Worm (Caenorhabditis elegans): ENCODE data around the gene acds-10.

The acds-10 gene

DNA sequence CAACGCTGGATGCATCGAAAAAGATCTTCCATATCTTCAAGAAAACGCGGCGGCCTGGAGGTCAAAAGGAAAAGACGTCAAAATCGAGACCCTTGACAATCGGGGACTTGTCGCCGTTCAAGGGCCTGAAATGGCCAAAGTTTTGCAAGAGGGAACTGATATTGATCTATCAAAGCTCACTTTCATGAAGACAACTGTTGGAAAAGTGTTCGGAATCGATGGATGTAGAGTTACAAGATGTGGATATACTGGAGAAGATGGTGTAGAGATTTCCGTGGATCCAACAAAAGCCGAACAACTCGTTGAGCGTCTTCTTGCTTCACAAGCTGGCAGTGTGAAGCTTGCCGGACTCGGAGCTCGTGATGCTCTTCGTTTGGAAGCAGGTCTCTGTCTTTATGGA lies 34.1 kb upstream of the acds-10 start:
- TF ChIP-seq flt-1 (GFP tag; IDR thresholded peaks at IDR 0.05) (no peak), aly-1 (tag; optimal IDR thresholded peaks at IDR 0.05) (no peak), sea-1 (GFP tag; conservative IDR thresholded peaks at IDR 0.05) (no peak), hmbx-1 (tag; optimal IDR thresholded peaks at IDR 0.05) (no peak), tra-4 (tag; optimal IDR thresholded peaks at IDR 0.05) (no peak), B0310.2 (tag; optimal IDR thresholded peaks at IDR 0.05) (no peak), ceh-36 (tag; optimal IDR thresholded peaks at IDR 0.05) (no peak)

DNA sequence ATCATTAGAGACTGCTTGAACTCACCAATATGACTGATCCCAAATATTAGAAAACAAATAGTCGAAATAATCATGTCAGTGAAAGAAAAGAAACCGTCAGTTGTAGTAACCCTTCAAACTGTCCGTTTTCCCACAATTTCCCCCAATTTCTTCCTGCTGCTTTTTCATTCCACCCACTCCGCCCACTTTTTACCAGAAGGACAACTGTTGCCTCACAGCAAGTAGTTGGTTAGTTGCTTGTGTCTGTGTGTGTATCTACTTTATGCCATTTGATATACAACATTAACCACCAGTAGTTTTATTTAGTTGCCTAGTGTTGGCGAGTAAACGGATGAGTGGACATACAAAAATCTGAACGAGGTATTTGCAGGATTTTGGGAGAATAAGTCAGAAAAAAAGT lies 31.1 kb upstream of the acds-10 start, which contains the start of gene K09H11.9:
Gene K09H11.9, minus strand, starts transcription at position 101 of the 400 bp plus-strand sequence.
- TF ChIP-seq F13C5.2 (tag; optimal IDR thresholded peaks at IDR 0.05), result no peak
- no peak for TF ChIP-seq tbx-11 (GFP tag; IDR thresholded peaks at IDR 0.05)
- no peak for TF ChIP-seq pes-1 (GFP tag; IDR thresholded peaks at IDR 0.05)
- TF ChIP-seq hmg-4 (GFP tag; optimal IDR thresholded peaks at IDR 0.05), result no peak
- TF ChIP-seq hmbx-1 (tag; optimal IDR thresholded peaks at IDR 0.05), result no peak
- no peak for TF ChIP-seq flt-1 (GFP tag; IDR thresholded peaks at IDR 0.05)
- TF ChIP-seq B0310.2 (tag; optimal IDR thresholded peaks at IDR 0.05), result no peak
- no peak for TF ChIP-seq tra-4 (tag; optimal IDR thresholded peaks at IDR 0.05)
- TF ChIP-seq scrt-1 (GFP tag; IDR thresholded peaks at IDR 0.05), result no peak
- TF ChIP-seq ceh-13 (GFP tag; optimal IDR thresholded peaks at IDR 0.05), result no peak
- TF ChIP-seq aly-1 (tag; optimal IDR thresholded peaks at IDR 0.05), result no peak
- no peak for TF ChIP-seq ama-1 (optimal IDR thresholded peaks at IDR 0.05)
- no peak for TF ChIP-seq ceh-36 (tag; optimal IDR thresholded peaks at IDR 0.05)
- no peak for TF ChIP-seq sea-1 (GFP tag; conservative IDR thresholded peaks at IDR 0.05)
- no peak for TF ChIP-seq ets-7 (tag; optimal IDR thresholded peaks at IDR 0.05)
- TF ChIP-seq tbx-37 (GFP tag; conservative IDR thresholded peaks at IDR 0.05), result no peak

DNA sequence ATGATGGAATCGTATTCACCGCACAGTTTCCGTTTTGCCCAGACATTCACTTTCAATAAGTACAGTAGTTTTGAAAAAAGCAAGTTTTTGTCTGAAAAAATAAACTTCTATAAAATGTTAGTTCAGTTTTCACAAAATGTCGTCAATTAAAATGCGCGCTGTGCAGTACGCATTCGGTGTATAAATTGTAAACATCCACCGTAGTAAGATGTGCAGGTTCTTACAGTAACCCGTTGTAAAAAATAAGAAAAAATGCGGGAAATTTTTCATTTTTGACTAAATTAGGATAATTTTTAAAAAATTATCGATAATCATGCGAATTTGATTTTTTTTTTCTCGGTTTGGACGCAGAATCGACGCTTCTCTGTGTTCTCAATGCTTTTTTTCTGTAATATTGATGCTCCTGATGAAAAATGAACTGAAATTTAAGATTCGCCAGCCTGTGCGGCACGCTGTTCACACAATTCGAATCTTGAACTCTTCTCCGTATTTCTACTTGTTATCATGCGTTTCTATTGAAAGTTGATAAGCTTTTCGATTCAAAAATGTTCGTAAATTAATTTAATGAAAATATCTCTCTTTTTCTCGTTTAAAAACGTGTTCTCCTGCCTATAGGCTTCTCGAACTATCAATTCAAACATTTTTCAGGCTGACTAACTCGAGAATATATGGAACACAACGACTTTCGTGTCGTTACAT lies 30.2 kb upstream of the acds-10 start, which contains the start of gene rga-3:
Gene rga-3, plus strand, starts transcription at position 649 of the 699 bp plus-strand sequence.
- TF ChIP-seq ceh-13 (GFP tag; optimal IDR thresholded peaks at IDR 0.05) (no peak), tbx-37 (GFP tag; conservative IDR thresholded peaks at IDR 0.05) (no peak), hmbx-1 (tag; optimal IDR thresholded peaks at IDR 0.05) (no peak), ama-1 (optimal IDR thresholded peaks at IDR 0.05) (no peak), F13C5.2 (tag; optimal IDR thresholded peaks at IDR 0.05) (no peak), tra-4 (tag; optimal IDR thresholded peaks at IDR 0.05) (no peak), hmg-4 (GFP tag; optimal IDR thresholded peaks at IDR 0.05) (no peak), flt-1 (GFP tag; IDR thresholded peaks at IDR 0.05) (no peak), hnd-1 (tag; optimal IDR thresholded peaks at IDR 0.05) (no peak), ets-7 (tag; optimal IDR thresholded peaks at IDR 0.05) (no peak), B0310.2 (tag; optimal IDR thresholded peaks at IDR 0.05) (no peak), pes-1 (GFP tag; IDR thresholded peaks at IDR 0.05) (no peak), tbx-11 (GFP tag; IDR thresholded peaks at IDR 0.05) (no peak), scrt-1 (GFP tag; IDR thresholded peaks at IDR 0.05) (no peak), sea-1 (GFP tag; conservative IDR thresholded peaks at IDR 0.05) (no peak), aly-1 (tag; optimal IDR thresholded peaks at IDR 0.05) (no peak), ceh-36 (tag; optimal IDR thresholded peaks at IDR 0.05) (no peak)

DNA sequence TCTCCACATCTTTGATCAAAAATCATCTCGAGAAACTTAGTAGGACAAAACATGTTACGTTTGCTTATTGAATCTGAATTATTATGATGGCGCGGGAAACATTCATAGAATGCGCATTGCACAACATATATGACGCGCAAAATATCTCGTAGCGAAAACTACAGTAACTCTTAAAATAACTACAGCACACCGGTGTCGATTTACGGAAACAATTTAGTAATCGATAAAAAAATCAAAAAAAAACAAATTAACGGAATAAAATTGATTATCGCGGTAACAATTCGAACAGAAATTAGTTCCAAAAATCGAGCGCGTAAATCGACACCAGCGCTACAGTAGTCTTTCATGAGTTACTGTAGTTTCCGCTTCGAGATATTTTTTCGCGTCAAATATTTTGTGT lies 25.5 kb upstream of the acds-10 start:
- TF ChIP-seq hmbx-1 (tag; optimal IDR thresholded peaks at IDR 0.05) (no peak), B0310.2 (tag; optimal IDR thresholded peaks at IDR 0.05) (no peak)

DNA sequence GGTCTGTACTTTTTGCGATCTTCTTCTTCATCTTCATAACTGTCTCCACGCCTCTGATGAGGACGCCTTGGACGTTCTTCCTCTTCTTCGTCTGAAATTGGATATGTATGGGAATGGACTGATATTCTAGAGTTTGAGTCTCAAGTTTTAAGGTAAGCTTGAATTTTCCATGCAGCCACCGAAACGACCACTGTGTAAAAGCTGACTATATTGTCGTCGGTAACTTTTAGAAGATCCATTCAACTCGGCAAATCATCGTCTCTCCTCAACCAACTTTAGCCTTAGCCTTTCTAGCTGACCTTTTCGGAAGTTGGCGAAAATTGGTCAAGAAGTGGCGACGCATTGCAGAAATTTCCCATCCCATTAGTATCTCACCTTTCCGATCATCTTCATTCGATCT lies 23.2 kb upstream of the acds-10 start:
- TF ChIP-seq flt-1 (GFP tag; IDR thresholded peaks at IDR 0.05) (no peak), ceh-36 (tag; optimal IDR thresholded peaks at IDR 0.05) (no peak), B0310.2 (tag; optimal IDR thresholded peaks at IDR 0.05) (no peak), aly-1 (tag; optimal IDR thresholded peaks at IDR 0.05) (no peak), F13C5.2 (tag; optimal IDR thresholded peaks at IDR 0.05) (no peak), scrt-1 (GFP tag; IDR thresholded peaks at IDR 0.05) (no peak), tbx-37 (GFP tag; conservative IDR thresholded peaks at IDR 0.05) (no peak), hnd-1 (tag; optimal IDR thresholded peaks at IDR 0.05) (no peak), hmbx-1 (tag; optimal IDR thresholded peaks at IDR 0.05) (no peak), sea-1 (GFP tag; conservative IDR thresholded peaks at IDR 0.05) (no peak)

DNA sequence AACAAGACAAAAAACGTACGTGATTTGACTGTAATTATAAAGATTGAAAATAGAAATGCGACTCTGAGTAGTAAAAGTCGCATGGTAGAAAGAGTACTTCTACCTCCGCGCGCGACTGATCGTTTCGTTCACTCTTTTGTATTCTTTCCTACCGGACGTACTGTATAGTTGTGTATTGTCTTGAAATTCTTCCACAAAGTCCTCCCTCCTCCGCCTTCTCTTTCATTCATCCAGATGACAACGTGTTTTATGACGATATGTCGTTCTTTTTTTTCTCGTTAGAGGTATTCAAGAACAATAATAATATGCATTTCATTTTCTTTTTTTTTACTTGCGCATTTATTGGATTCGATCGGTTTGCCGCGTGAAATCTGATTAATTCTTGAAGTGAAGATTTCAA lies 21.2 kb upstream of the acds-10 start, which contains the start of gene K09H11.4:
Gene K09H11.4, minus strand, starts transcription at position 101 of the 400 bp plus-strand sequence.
- TF ChIP-seq sea-1 (GFP tag; conservative IDR thresholded peaks at IDR 0.05) (no peak), tra-4 (tag; optimal IDR thresholded peaks at IDR 0.05) (no peak), B0310.2 (tag; optimal IDR thresholded peaks at IDR 0.05) (no peak), hmbx-1 (tag; optimal IDR thresholded peaks at IDR 0.05) (no peak), ets-7 (tag; optimal IDR thresholded peaks at IDR 0.05) (no peak), ceh-13 (GFP tag; optimal IDR thresholded peaks at IDR 0.05) (no peak), hnd-1 (tag; optimal IDR thresholded peaks at IDR 0.05) (no peak), scrt-1 (GFP tag; IDR thresholded peaks at IDR 0.05) (no peak), ama-1 (optimal IDR thresholded peaks at IDR 0.05) (no peak), flt-1 (GFP tag; IDR thresholded peaks at IDR 0.05) (no peak), hmg-4 (GFP tag; optimal IDR thresholded peaks at IDR 0.05) (no peak), aly-1 (tag; optimal IDR thresholded peaks at IDR 0.05) (no peak), pes-1 (GFP tag; IDR thresholded peaks at IDR 0.05) (no peak), tbx-11 (GFP tag; IDR thresholded peaks at IDR 0.05) (no peak), F13C5.2 (tag; optimal IDR thresholded peaks at IDR 0.05) (no peak), tbx-37 (GFP tag; conservative IDR thresholded peaks at IDR 0.05) (no peak), ceh-36 (tag; optimal IDR thresholded peaks at IDR 0.05) (no peak)

DNA sequence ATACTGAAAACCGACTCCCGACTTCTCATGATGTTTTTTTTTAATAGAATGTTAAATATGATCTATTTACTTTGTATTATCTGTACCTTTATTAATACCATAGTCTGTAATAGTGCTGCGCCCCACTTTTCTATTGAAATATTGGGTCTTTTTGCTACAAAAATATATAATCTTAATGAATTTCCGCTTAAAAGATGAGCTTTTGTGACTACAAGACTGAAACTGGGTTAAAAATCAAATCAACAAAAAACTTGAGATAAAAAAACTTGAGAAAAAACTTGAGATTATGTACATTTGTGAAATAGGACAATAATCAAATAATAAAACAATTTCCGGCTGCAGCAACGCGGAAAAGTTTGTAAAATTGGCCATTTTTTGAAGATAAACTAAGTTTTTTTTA lies 16.8 kb upstream of the acds-10 start, which contains the start of gene K09H11.15:
Gene K09H11.15, minus strand, starts transcription at position 101 of the 400 bp plus-strand sequence.
- no peak for TF ChIP-seq aly-1 (tag; optimal IDR thresholded peaks at IDR 0.05)

DNA sequence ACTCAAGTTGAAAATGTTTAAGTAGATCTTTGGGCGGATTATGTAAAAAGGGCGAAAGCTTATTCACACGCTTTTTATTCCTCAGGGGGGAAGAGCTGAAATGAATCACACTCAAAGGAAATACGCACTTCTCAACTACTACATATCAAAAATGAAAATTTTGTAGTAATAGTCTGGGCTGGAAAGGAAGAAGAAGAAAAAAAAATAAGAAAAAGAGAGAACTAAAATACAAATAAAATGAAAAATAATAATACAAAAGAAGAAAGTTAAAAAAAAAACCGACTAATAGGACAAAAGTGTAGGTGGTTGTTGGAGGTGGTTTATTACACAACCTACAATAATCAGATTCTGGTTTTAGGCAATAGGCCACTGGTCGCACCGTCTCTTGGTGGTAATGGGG lies 11.6 kb upstream of the acds-10 start, which contains the start of gene K09H11.6:
Gene K09H11.6, minus strand, starts transcription at position 101 of the 400 bp plus-strand sequence.
- TF ChIP-seq B0310.2 (tag; optimal IDR thresholded peaks at IDR 0.05) (no peak), F13C5.2 (tag; optimal IDR thresholded peaks at IDR 0.05) (no peak), sea-1 (GFP tag; conservative IDR thresholded peaks at IDR 0.05) (no peak), ets-7 (tag; optimal IDR thresholded peaks at IDR 0.05) (no peak), flt-1 (GFP tag; IDR thresholded peaks at IDR 0.05) (no peak), hmbx-1 (tag; optimal IDR thresholded peaks at IDR 0.05) (no peak), tbx-11 (GFP tag; IDR thresholded peaks at IDR 0.05) (no peak)

Measured in whole organism, early embryonic.